Fruit fly (Drosophila melanogaster) Kc167 (cell line): ENCODE results near the gene CG32199.

Source experiments
- insv ChIP-seq: fragments of >200 bp; optimal IDR thresholded peaks from 3 replicates; lab custom pipeline; 2018; ENCODE audit warnings: missing external identifiers
- ttk ChIP-seq: sonication (Bioruptor generic); optimal IDR thresholded peaks from 2 replicates; lab custom pipeline; 2017; ENCODE audit warnings: missing external identifiers

- TF ChIP-seq ttk (lab: Kevin White, UChicago): no peak
- TF ChIP-seq insv: no peak
Measured at dm6 chr3L:18622422-18622739, 10.7 kb downstream of the CG32199 start, which contains the start of gene bora.
